Fruit fly (Drosophila melanogaster) whole organism, pupa: ENCODE measurements around the gene Trs33.

Source experiments
- CG10348 ChIP-seq: fragments of 200-800 bp; sonication (Bioruptor generic); IDR thresholded peaks from 2 replicates; pipeline ENCODE4 v1.3.6; 2022; ENCODE audit warnings: missing biosample characterization, missing genetic modification characterization
- CG12605 ChIP-seq: fragments of 200-800 bp; sonication (Bioruptor generic); IDR thresholded peaks from 2 replicates; pipeline ENCODE4 v1.3.6; 2022; ENCODE audit warnings: missing biosample characterization, missing genetic modification characterization
- CG13204 ChIP-seq: fragments of 200-800 bp; sonication (Bioruptor generic); optimal IDR thresholded peaks from 2 replicates; lab custom pipeline; 2018; ENCODE audit warnings: missing biosample characterization, mild to moderate bottlenecking, missing genetic modification characterization, moderate library complexity
- CG14655 ChIP-seq: fragments of 200-800 bp; sonication (Bioruptor generic); optimal IDR thresholded peaks from 3 replicates; lab custom pipeline; 2017; ENCODE audit warnings: mild to moderate bottlenecking, missing biosample characterization, missing genetic modification reagents, missing genetic modification characterization
- CG15710 ChIP-seq: fragments of 200-800 bp; sonication (Bioruptor generic); optimal IDR thresholded peaks from 2 replicates; lab custom pipeline; 2018; ENCODE audit warnings: missing biosample characterization, mild to moderate bottlenecking, missing genetic modification characterization, moderate library complexity
- CG17806 ChIP-seq: fragments of 200-800 bp; sonication (Bioruptor generic); optimal IDR thresholded peaks from 2 replicates; lab custom pipeline; 2018; ENCODE audit warnings: missing biosample characterization, mild to moderate bottlenecking, missing genetic modification characterization, moderate library complexity
- CG32121 ChIP-seq: fragments of 200-800 bp; sonication (Bioruptor generic); IDR thresholded peaks from 2 replicates; pipeline ENCODE4 v1.3.6; 2022; ENCODE audit warnings: missing biosample characterization, missing genetic modification characterization
- CG34367 ChIP-seq: fragments of 200-800 bp; sonication (Bioruptor generic); optimal IDR thresholded peaks from 2 replicates; lab custom pipeline; 2018; ENCODE audit warnings: missing biosample characterization, mild to moderate bottlenecking, missing genetic modification characterization
- CG4496 ChIP-seq: fragments of 200-800 bp; sonication (Bioruptor generic); IDR thresholded peaks from 3 replicates; pipeline ENCODE4 v1.3.6; 2022; ENCODE audit warnings: missing biosample characterization, missing genetic modification characterization
- CG8159 ChIP-seq: fragments of 200-800 bp; sonication (Bioruptor generic); optimal IDR thresholded peaks from 3 replicates; lab custom pipeline; 2018; ENCODE audit warnings: missing biosample characterization, mild to moderate bottlenecking, missing genetic modification characterization, moderate library complexity
- CG8301 ChIP-seq: fragments of 200-800 bp; sonication (Bioruptor generic); optimal IDR thresholded peaks from 2 replicates; lab custom pipeline; 2018; ENCODE audit warnings: missing biosample characterization, mild to moderate bottlenecking, missing genetic modification characterization
- CG9948 ChIP-seq: fragments of 200-800 bp; sonication (Bioruptor generic); optimal IDR thresholded peaks from 2 replicates; lab custom pipeline; 2018; ENCODE audit warnings: missing biosample characterization, mild to moderate bottlenecking, missing genetic modification characterization, moderate library complexity
- D1 ChIP-seq: fragments of 200-800 bp; sonication (Bioruptor generic); optimal IDR thresholded peaks from 2 replicates; lab custom pipeline; 2018; ENCODE audit warnings: missing biosample characterization, mild to moderate bottlenecking, missing genetic modification characterization, moderate library complexity
- EcR ChIP-seq: fragments of 200-800 bp; sonication (Bioruptor generic); optimal IDR thresholded peaks from 3 replicates; lab custom pipeline; 2019; ENCODE audit warnings: missing biosample characterization, missing genetic modification characterization, mild to moderate bottlenecking, moderate library complexity, missing genetic modification reagents
- Ets98B ChIP-seq: fragments of 200-800 bp; sonication (Bioruptor generic); IDR thresholded peaks from 2 replicates; pipeline ENCODE4 v1.3.6; 2022; ENCODE audit warnings: missing biosample characterization, missing genetic modification characterization
- Pif1A ChIP-seq: fragments of 200-800 bp; sonication (Bioruptor generic); optimal IDR thresholded peaks from 3 replicates; lab custom pipeline; 2016; ENCODE audit warnings: missing biosample characterization, missing genetic modification characterization
- Pif1B ChIP-seq: fragments of 200-800 bp; sonication (Bioruptor generic); optimal IDR thresholded peaks from 3 replicates; lab custom pipeline; 2016; ENCODE audit warnings: missing biosample characterization, missing genetic modification characterization
- Snoo ChIP-seq: fragments of 200-800 bp; sonication (Bioruptor generic); optimal IDR thresholded peaks from 3 replicates; lab custom pipeline; 2017; ENCODE audit warnings: missing biosample characterization, mild to moderate bottlenecking, missing genetic modification characterization, inconsistent platforms
- fd96Ca ChIP-seq: fragments of 200-800 bp; sonication (Bioruptor generic); IDR thresholded peaks from 3 replicates; pipeline ENCODE4 v1.3.6; 2022; ENCODE audit warnings: missing biosample characterization, missing genetic modification characterization
- gl ChIP-seq: fragments of 200-800 bp; sonication (Bioruptor generic); optimal IDR thresholded peaks from 2 replicates; lab custom pipeline; 2018; ENCODE audit warnings: missing biosample characterization, mild to moderate bottlenecking, missing genetic modification characterization
- rn ChIP-seq: fragments of 200-800 bp; sonication (Bioruptor generic); IDR thresholded peaks from 2 replicates; pipeline ENCODE4 v1.3.6; 2022; ENCODE audit warnings: missing biosample characterization, missing genetic modification characterization

Trs33 gene

dm6 chr3R:15342926-15343685, 7.7 kb downstream of the Trs33 start, which contains the start of gene Nagk:
TSS of gene Nagk (minus strand) at chr3R:15343256.
- TF ChIP-seq Pif1A (GFP tag; lab: Kevin White, UChicago) (no peak), fd96Ca (GFP tag; lab: Robert Waterston, UW) (no peak), CG32121 (GFP tag; lab: Robert Waterston, UW) (no peak), D1 (tag; lab: Kevin White, UChicago) (no peak), CG13204 (no peak), Pif1B (GFP tag; lab: Kevin White, UChicago) (no peak), gl (tag; lab: Kevin White, UChicago) (no peak), CG15710 (tag; lab: Kevin White, UChicago) (peak; percentile 15), CG4496 (GFP tag; lab: Robert Waterston, UW) (peak; percentile 34; the same call in 1 of the 3 replicates), CG17806 (tag; lab: Kevin White, UChicago) (peak; percentile 21), CG34367 (peak; percentile 35), rn (GFP tag; lab: Robert Waterston, UW) (no peak), CG9948 (tag; lab: Kevin White, UChicago) (peak; percentile 17), CG12605 (GFP tag; lab: Robert Waterston, UW) (0 out of 2 replicates have a peak, but pooled peaks have one; percentile 6), CG8159 (no peak), Snoo (tag; lab: Kevin White, UChicago) (peak; percentile 64), CG8301 (tag; lab: Kevin White, UChicago) (peak; percentile 43), Ets98B (peak; percentile 16), CG14655 (GFP tag; lab: Kevin White, UChicago) (no peak), EcR (GFP tag; lab: Kevin White, UChicago) (peak; percentile 44)

- TF ChIP-seq CG4496 (GFP tag; lab: Robert Waterston, UW) (peak; percentile 61; the same call in 2 of the 3 replicates), CG15710 (tag; lab: Kevin White, UChicago) (no peak), fd96Ca (GFP tag; lab: Robert Waterston, UW) (peak; percentile 55; the same call in 1 of the 3 replicates), Ets98B (peak; percentile 51; the same call in 1 of the 2 replicates), EcR (GFP tag; lab: Kevin White, UChicago) (no peak), CG8159 (no peak), CG32121 (GFP tag; lab: Robert Waterston, UW) (peak; percentile 57; the same call in 1 of the 2 replicates)
Measured at dm6 chr3R:15342432-15342925, 8.3 kb downstream of the Trs33 start.

- no peak for TF ChIP-seq Pif1A (GFP tag; lab: Kevin White, UChicago)
- no peak for TF ChIP-seq CG8301 (tag; lab: Kevin White, UChicago)
- no peak for TF ChIP-seq Snoo (tag; lab: Kevin White, UChicago)
- TF ChIP-seq CG10348 (GFP tag; lab: Robert Waterston, UW): no peak
- no peak for TF ChIP-seq fd96Ca (GFP tag; lab: Robert Waterston, UW)
- TF ChIP-seq CG12605 (GFP tag; lab: Robert Waterston, UW): no peak
- no peak for TF ChIP-seq gl (tag; lab: Kevin White, UChicago)
- TF ChIP-seq rn (GFP tag; lab: Robert Waterston, UW): no peak
- TF ChIP-seq CG9948 (tag; lab: Kevin White, UChicago): no peak
- TF ChIP-seq D1 (tag; lab: Kevin White, UChicago): no peak
- no peak for TF ChIP-seq EcR (GFP tag; lab: Kevin White, UChicago)
- TF ChIP-seq CG13204: no peak
- no peak for TF ChIP-seq CG15710 (tag; lab: Kevin White, UChicago)
Measured at dm6 chr3R:15340052-15340732, 10.6 kb downstream of the Trs33 start, which contains the start of gene SerRS-m. TSS of gene SerRS-m (plus strand) at chr3R:15340667.

dm6 chr3R:15339111-15339510, 11.7 kb downstream of the Trs33 start:
- no peak for TF ChIP-seq CG17806 (tag; lab: Kevin White, UChicago)
- no peak for TF ChIP-seq CG10348 (GFP tag; lab: Robert Waterston, UW)
- TF ChIP-seq D1 (tag; lab: Kevin White, UChicago): no peak

dm6 chr3R:15332994-15333393, 17.8 kb downstream of the Trs33 start, which contains the start of the genes Fkbp39 and Cyfip:
TSS of gene Fkbp39 (minus strand) at chr3R:15333133.
TSS of gene Cyfip (plus strand) at chr3R:15333266.
- TF ChIP-seq Snoo (tag; lab: Kevin White, UChicago) (no peak), CG4496 (GFP tag; lab: Robert Waterston, UW) (peak; percentile 11; the same call in 1 of the 3 replicates)

dm6 chr3R:15330472-15330871, 20.3 kb downstream of the Trs33 start, which contains the start of gene mRpL9:
TSS of gene mRpL9 (plus strand) at chr3R:15330738.
- no peak for TF ChIP-seq Snoo (tag; lab: Kevin White, UChicago)
- TF ChIP-seq CG15710 (tag; lab: Kevin White, UChicago): peak; percentile 5
- TF ChIP-seq CG17806 (tag; lab: Kevin White, UChicago): no peak
